Worm (Caenorhabditis elegans) whole organism, mixed stage, embryonic: Measurements from ENCODE around the gene Y81B9A.4.

Experiments
- nhr-28 ChIP-seq: fragments of 150-350 bp; optimal IDR thresholded peaks from 2 replicates; lab custom pipeline; 2014; ENCODE audit warnings: missing biosample characterization, missing genetic modification characterization
- nhr-76 ChIP-seq: sonication (generic microtip); optimal IDR thresholded peaks from 2 replicates; lab custom pipeline; 2017; ENCODE audit warnings: missing biosample characterization, missing genetic modification characterization
- unc-62 ChIP-seq: fragments of 150-350 bp; optimal IDR thresholded peaks from 2 replicates; lab custom pipeline; 2014; ENCODE audit warnings: missing biosample characterization, missing genetic modification reagents, missing genetic modification characterization

DNA sequence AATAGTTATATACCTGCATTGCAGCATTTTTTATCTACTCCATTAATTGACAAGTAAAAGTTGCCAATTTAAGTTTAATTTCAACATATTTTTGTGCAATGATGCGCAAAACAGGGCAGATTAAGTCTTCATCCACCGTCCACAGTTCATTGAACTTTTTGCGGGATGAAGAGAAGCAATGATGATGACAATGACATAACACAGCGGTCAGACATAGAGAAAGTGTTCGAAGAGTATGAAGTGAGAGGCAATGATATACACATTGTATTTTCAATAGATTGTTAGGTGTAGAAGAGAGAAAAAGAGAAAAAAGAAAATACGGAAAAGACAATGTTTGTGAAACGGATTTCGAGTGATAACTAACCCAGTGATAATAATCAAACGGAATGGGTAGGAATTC is 46.2 kb upstream of the Y81B9A.4 start:
- no peak for TF ChIP-seq nhr-76
- no peak for TF ChIP-seq unc-62 (GFP tag; lab: Kevin White, UChicago)
- TF ChIP-seq nhr-28, result no peak
